Fruit fly (Drosophila melanogaster) whole organism, embryonic: Measurements from ENCODE around the gene ssp3.
A peak's percentile ranks its signal among the peaks of the same experiment; 100 is the strongest.

Experiments
- Aef1 ChIP-seq: fragments of 200-800 bp; sonication (Bioruptor generic); IDR thresholded peaks from 3 replicates; pipeline ENCODE4 v1.3.6; 2022; ENCODE audit warnings: missing biosample characterization, missing genetic modification characterization
- Awh ChIP-seq: fragments of 200-800 bp; sonication (Bioruptor generic); IDR thresholded peaks from 2 replicates; pipeline ENCODE4, ENCODE4 v1.3.6; 2022; ENCODE audit warnings: missing biosample characterization, missing genetic modification characterization
- BEAF-32 ChIP-seq: fragments of 200-800 bp; sonication (Bioruptor generic); optimal IDR thresholded peaks from 3 replicates; lab custom pipeline; 2017; ENCODE audit warnings: missing biosample characterization, missing genetic modification characterization, mild to moderate bottlenecking, moderate library complexity, missing genetic modification reagents
- CG12104 ChIP-seq: fragments of 200-800 bp; sonication (Bioruptor generic); optimal IDR thresholded peaks from 3 replicates; lab custom pipeline; 2016; ENCODE audit warnings: missing biosample characterization, missing genetic modification characterization
- CG13287 ChIP-seq: fragments of 200-800 bp; sonication (Bioruptor generic); IDR thresholded peaks from 2 replicates; pipeline ENCODE4 v1.3.6; 2022; ENCODE audit warnings: missing biosample characterization, missing genetic modification characterization; ENCODE audit not compliant: partially characterized antibody
- CG14014 ChIP-seq: fragments of 200-800 bp; sonication (Bioruptor generic); IDR thresholded peaks from 2 replicates; pipeline ENCODE4 v1.3.6; 2022; ENCODE audit warnings: missing biosample characterization, missing genetic modification characterization
- CG15601 ChIP-seq: fragments of 200-800 bp; sonication (Bioruptor generic); optimal IDR thresholded peaks from 3 replicates; lab custom pipeline; 2019; ENCODE audit warnings: missing biosample characterization, mild to moderate bottlenecking, missing genetic modification characterization, moderate library complexity
- CG16779 ChIP-seq: fragments of 200-800 bp; sonication (Bioruptor generic); IDR thresholded peaks from 2 replicates; pipeline ENCODE4 v1.3.6; 2022; ENCODE audit warnings: missing biosample characterization, missing genetic modification characterization
- CG16813 ChIP-seq: fragments of 200-800 bp; sonication (Bioruptor generic); IDR thresholded peaks from 3 replicates; pipeline ENCODE4 v1.3.6; 2022; ENCODE audit warnings: missing biosample characterization, missing genetic modification characterization; ENCODE audit not compliant: partially characterized antibody
- CG17385 ChIP-seq: fragments of 200-800 bp; sonication (Bioruptor generic); optimal IDR thresholded peaks from 3 replicates; lab custom pipeline; 2018; ENCODE audit warnings: missing biosample characterization, mild to moderate bottlenecking, missing genetic modification characterization
- CG17802 ChIP-seq: fragments of 200-800 bp; sonication (Bioruptor generic); optimal IDR thresholded peaks from 2 replicates; lab custom pipeline; 2018; ENCODE audit warnings: missing biosample characterization, mild to moderate bottlenecking, missing genetic modification characterization, moderate library complexity
- CG2120 ChIP-seq: fragments of 200-800 bp; sonication (Bioruptor generic); optimal IDR thresholded peaks from 3 replicates; lab custom pipeline; 2016; ENCODE audit warnings: missing biosample characterization, missing genetic modification characterization
- CG2889 ChIP-seq: fragments of 200-800 bp; sonication (Bioruptor generic); IDR thresholded peaks from 3 replicates; pipeline ENCODE4 v1.3.6; 2022; ENCODE audit warnings: missing biosample characterization, missing genetic modification characterization
- CG3163 ChIP-seq: fragments of 200-800 bp; sonication (Bioruptor generic); optimal IDR thresholded peaks from 3 replicates; lab custom pipeline; 2016; ENCODE audit warnings: missing biosample characterization, missing genetic modification characterization
- CG32772 ChIP-seq: fragments of 200-800 bp; sonication (Bioruptor generic); IDR thresholded peaks from 2 replicates; pipeline ENCODE4 v1.3.6; 2022; ENCODE audit warnings: missing biosample characterization, missing genetic modification characterization
- CG33557 ChIP-seq: fragments of 200-800 bp; sonication (Bioruptor generic); optimal IDR thresholded peaks from 2 replicates; lab custom pipeline; 2019; ENCODE audit warnings: missing biosample characterization, mild to moderate bottlenecking, missing genetic modification characterization, moderate library complexity
- CG5180 ChIP-seq: fragments of 200-800 bp; sonication (Bioruptor generic); optimal IDR thresholded peaks from 3 replicates; lab custom pipeline; 2017; ENCODE audit warnings: missing biosample characterization, missing genetic modification characterization, mild to moderate bottlenecking, moderate library complexity, missing genetic modification reagents
- CG6272 ChIP-seq: fragments of 200-800 bp; sonication (Bioruptor generic); IDR thresholded peaks from 2 replicates; pipeline ENCODE4 v1.3.6; 2022; ENCODE audit warnings: missing biosample characterization, missing genetic modification characterization
- CG7556 ChIP-seq: fragments of 200-800 bp; sonication (Bioruptor generic); optimal IDR thresholded peaks from 2 replicates; lab custom pipeline; 2017; ENCODE audit warnings: missing biosample characterization, mild to moderate bottlenecking, missing genetic modification characterization
- CG7786 ChIP-seq: fragments of 200-800 bp; sonication (Bioruptor generic); optimal IDR thresholded peaks from 2 replicates; lab custom pipeline; 2016; ENCODE audit warnings: missing biosample characterization, missing genetic modification characterization
- CG8478 ChIP-seq: fragments of >200 bp; optimal IDR thresholded peaks from 2 replicates; lab custom pipeline; 2018
- CG9215 ChIP-seq: fragments of 200-800 bp; sonication (Bioruptor generic); IDR thresholded peaks from 2 replicates; pipeline ENCODE4 v1.3.6; 2022; ENCODE audit warnings: missing biosample characterization, missing genetic modification characterization
- CG9609 ChIP-seq: fragments of 200-800 bp; sonication (Bioruptor generic); optimal IDR thresholded peaks from 3 replicates; lab custom pipeline; 2016; ENCODE audit warnings: missing biosample characterization, missing genetic modification characterization
- Chrac-16 ChIP-seq: fragments of 200-800 bp; sonication (Bioruptor generic); optimal IDR thresholded peaks from 3 replicates; lab custom pipeline; 2016; ENCODE audit warnings: missing biosample characterization, missing genetic modification characterization
- Dip3 ChIP-seq: fragments of 200-800 bp; sonication (Bioruptor generic); optimal IDR thresholded peaks from 3 replicates; lab custom pipeline; 2016; ENCODE audit warnings: missing biosample characterization, missing genetic modification characterization
- Gug ChIP-seq: fragments of 200-800 bp; sonication (Bioruptor generic); IDR thresholded peaks from 4 replicates; pipeline ENCODE4 v1.3.6; 2022; ENCODE audit warnings: missing biosample characterization, missing genetic modification characterization
- Hey ChIP-seq: fragments of 200-800 bp; sonication (Bioruptor generic); optimal IDR thresholded peaks from 3 replicates; lab custom pipeline; 2018; ENCODE audit warnings: missing biosample characterization, mild to moderate bottlenecking, missing genetic modification characterization
- Hr51 ChIP-seq, 2 experiments: fragments of 200-800 bp; sonication (Bioruptor generic); optimal IDR thresholded peaks; 2 replicates in 1 of 2; 3 replicates in 1 of 2; lab custom pipeline; 2016 to 2018; ENCODE audit warnings: missing biosample characterization in 2 of 2, missing genetic modification characterization in 2 of 2, mild to moderate bottlenecking in 1 of 2, moderate library complexity in 1 of 2
- Hsf ChIP-seq: fragments of 200-800 bp; sonication (Bioruptor generic); optimal IDR thresholded peaks from 3 replicates; lab custom pipeline; 2016; ENCODE audit warnings: missing biosample characterization, missing genetic modification characterization
- Lim3 ChIP-seq: fragments of 200-800 bp; sonication (Bioruptor generic); IDR thresholded peaks from 2 replicates; pipeline ENCODE4 v1.3.6; 2022; ENCODE audit warnings: missing biosample characterization, missing genetic modification characterization
- MBD-R2 ChIP-seq: fragments of 200-800 bp; sonication (Bioruptor generic); IDR thresholded peaks from 2 replicates; pipeline ENCODE4 v1.3.6; 2022; ENCODE audit warnings: missing biosample characterization, missing genetic modification characterization
- MESR4 ChIP-seq: fragments of 200-800 bp; sonication (Bioruptor generic); optimal IDR thresholded peaks from 2 replicates; lab custom pipeline; 2018; ENCODE audit warnings: missing biosample characterization, mild to moderate bottlenecking, missing genetic modification characterization, moderate library complexity
- Mad ChIP-seq: fragments of 200-800 bp; sonication (Bioruptor generic); optimal IDR thresholded peaks from 2 replicates; lab custom pipeline; 2016; ENCODE audit warnings: missing biosample characterization, missing genetic modification characterization
- Nf-YB ChIP-seq: fragments of 200-800 bp; sonication (Bioruptor generic); optimal IDR thresholded peaks from 3 replicates; lab custom pipeline; 2019; ENCODE audit warnings: missing biosample characterization, mild to moderate bottlenecking, missing genetic modification characterization, moderate library complexity
- Sox100B ChIP-seq: fragments of 200-800 bp; sonication (Bioruptor generic); optimal IDR thresholded peaks from 3 replicates; lab custom pipeline; 2018; ENCODE audit warnings: missing biosample characterization, mild to moderate bottlenecking, missing genetic modification characterization
- ara ChIP-seq: fragments of 200-800 bp; sonication (Bioruptor generic); IDR thresholded peaks from 2 replicates; pipeline ENCODE4 v1.3.6; 2022; ENCODE audit warnings: missing biosample characterization, missing genetic modification characterization
- bab2 ChIP-seq: fragments of 200-800 bp; sonication (Bioruptor generic); optimal IDR thresholded peaks from 2 replicates; lab custom pipeline; 2016; ENCODE audit warnings: missing biosample characterization, missing genetic modification characterization
- bigmax ChIP-seq: fragments of 200-800 bp; sonication (Bioruptor generic); optimal IDR thresholded peaks from 2 replicates; lab custom pipeline; 2018; ENCODE audit warnings: missing biosample characterization, mild to moderate bottlenecking, missing genetic modification characterization
- chn ChIP-seq: fragments of 200-800 bp; sonication (Bioruptor generic); optimal IDR thresholded peaks from 2 replicates; lab custom pipeline; 2016; ENCODE audit warnings: missing biosample characterization, missing genetic modification characterization
- ewg ChIP-seq: fragments of 200-800 bp; sonication (Bioruptor generic); optimal IDR thresholded peaks from 3 replicates; lab custom pipeline; 2017; ENCODE audit warnings: mild to moderate bottlenecking, missing biosample characterization, missing genetic modification reagents, missing genetic modification characterization
- fd3F ChIP-seq: fragments of 200-800 bp; sonication (Bioruptor generic); optimal IDR thresholded peaks from 2 replicates; lab custom pipeline; 2018; ENCODE audit warnings: missing biosample characterization, mild to moderate bottlenecking, missing genetic modification characterization, moderate library complexity
- gcm ChIP-seq: fragments of 200-800 bp; sonication (Bioruptor generic); optimal IDR thresholded peaks from 2 replicates; lab custom pipeline; 2019; ENCODE audit warnings: missing biosample characterization, mild to moderate bottlenecking, missing genetic modification characterization, moderate library complexity
- gem ChIP-seq: fragments of 200-800 bp; sonication (Bioruptor generic); optimal IDR thresholded peaks from 2 replicates; lab custom pipeline; 2019; ENCODE audit warnings: missing biosample characterization, mild to moderate bottlenecking, missing genetic modification characterization, moderate library complexity
- gsb ChIP-seq: fragments of 200-800 bp; sonication (Bioruptor generic); IDR thresholded peaks from 2 replicates; pipeline ENCODE4 v1.3.6; 2022; ENCODE audit warnings: missing biosample characterization, missing genetic modification characterization
- h ChIP-seq: fragments of >200 bp; optimal IDR thresholded peaks from 2 replicates; lab custom pipeline; 2017
- hth ChIP-seq: fragments of >200 bp; optimal IDR thresholded peaks from 2 replicates; lab custom pipeline; 2017; ENCODE audit warnings: inconsistent platforms
- lbe ChIP-seq: fragments of 200-800 bp; sonication (Bioruptor generic); optimal IDR thresholded peaks from 2 replicates; lab custom pipeline; 2016; ENCODE audit warnings: missing biosample characterization, mild to moderate bottlenecking, missing genetic modification characterization
- mld ChIP-seq: fragments of 200-800 bp; sonication (Bioruptor generic); IDR thresholded peaks from 3 replicates; pipeline ENCODE4 v1.3.6; 2022; ENCODE audit warnings: missing biosample characterization, missing genetic modification characterization; ENCODE audit not compliant: partially characterized antibody
- otp ChIP-seq: fragments of 200-800 bp; sonication (Bioruptor generic); IDR thresholded peaks from 3 replicates; pipeline ENCODE4, ENCODE4 v1.3.6; 2022; ENCODE audit warnings: missing biosample characterization, missing genetic modification characterization
- sqz ChIP-seq: fragments of 200-800 bp; sonication (Bioruptor generic); optimal IDR thresholded peaks from 3 replicates; lab custom pipeline; 2018; ENCODE audit warnings: missing biosample characterization, mild to moderate bottlenecking, missing genetic modification characterization

ssp3 gene

DNA sequence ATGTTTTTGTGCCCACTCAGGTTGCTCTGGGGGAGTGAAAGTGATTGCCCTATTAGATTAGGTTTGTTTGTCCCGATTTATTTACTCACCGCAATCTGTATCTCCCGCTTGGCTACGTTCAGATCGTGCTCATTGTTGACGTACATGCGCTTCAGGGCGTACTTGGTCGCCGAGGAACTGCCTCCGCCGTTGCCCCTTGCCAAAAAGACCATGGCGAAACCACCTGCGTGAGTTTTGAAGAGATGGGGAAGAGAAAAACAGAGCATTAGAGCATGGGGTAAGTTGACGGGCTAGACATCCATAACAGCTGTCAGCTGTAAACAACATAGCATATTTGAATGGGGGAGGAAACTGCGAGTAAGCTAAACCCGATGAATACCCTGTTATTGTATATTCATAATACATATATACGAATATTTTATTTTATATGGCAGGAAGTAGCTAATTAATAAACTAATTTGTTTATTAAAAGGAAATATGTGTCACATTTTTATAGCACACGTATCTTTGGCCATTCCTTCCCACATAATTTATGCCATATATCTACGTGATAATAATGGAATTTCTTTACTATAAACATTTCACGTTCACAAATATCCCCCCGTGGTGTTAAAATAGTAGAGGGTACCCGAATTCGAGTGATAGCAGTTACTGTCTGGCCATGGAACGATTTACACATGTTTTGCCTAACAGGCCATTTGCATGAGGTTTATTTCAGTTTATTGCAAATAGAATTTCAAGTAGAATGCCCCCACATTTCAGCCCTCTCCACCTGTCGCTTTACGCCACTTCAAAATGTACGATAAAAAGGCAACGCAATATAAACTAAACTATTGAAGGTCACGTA, 21.8 kb upstream of the ssp3 start (continued):
- TF ChIP-seq CG2889 (GFP tag; lab: Robert Waterston, UW) (no peak), ara (GFP tag; lab: Robert Waterston, UW) (0 out of 2 replicates have a peak, but pooled peaks have one; percentile 25), CG16779 (GFP tag; lab: Robert Waterston, UW) (peak; percentile 40; the same call in 1 of the 2 replicates), gsb (GFP tag; lab: Robert Waterston, UW) (0 out of 2 replicates have a peak, but pooled peaks have one; percentile 5), sqz (GFP tag; lab: Kevin White, UChicago) (no peak), MBD-R2 (no peak), Awh (GFP tag; lab: Robert Waterston, UW) (no peak), lbe (GFP tag; lab: Kevin White, UChicago) (no peak), MESR4 (GFP tag; lab: Kevin White, UChicago) (no peak), Hey (no peak), gem (tag; lab: Kevin White, UChicago) (peak; percentile 64), CG17385 (no peak), CG6272 (GFP tag; lab: Robert Waterston, UW) (0 out of 2 replicates have a peak, but pooled peaks have one; percentile 11), chn (GFP tag; lab: Kevin White, UChicago) (no peak), CG3163 (GFP tag; lab: Kevin White, UChicago) (no peak), CG33557 (no peak), CG7556 (GFP tag; lab: Kevin White, UChicago) (no peak), CG9609 (no peak), CG9215 (peak; percentile 5; the same call in 1 of the 2 replicates), CG7786 (GFP tag; lab: Kevin White, UChicago) (no peak), otp (GFP tag; lab: Robert Waterston, UW) (no peak), BEAF-32 (GFP tag; lab: Kevin White, UChicago) (no peak), Mad (no peak), Lim3 (GFP tag; lab: Robert Waterston, UW) (no peak), CG15601 (tag; lab: Kevin White, UChicago) (no peak), CG13287 (GFP tag; lab: Robert Waterston, UW) (no peak), Hsf (no peak), fd3F (GFP tag; lab: Kevin White, UChicago) (peak; percentile 43), Nf-YB (GFP tag; lab: Kevin White, UChicago) (peak; percentile 37), bigmax (no peak), Gug (GFP tag; lab: Robert Waterston, UW) (no peak), hth (no peak), CG32772 (GFP tag; lab: Robert Waterston, UW) (no peak), Sox100B (GFP tag; lab: Kevin White, UChicago) (peak; percentile 28), CG5180 (GFP tag; lab: Kevin White, UChicago) (no peak), ewg (GFP tag; lab: Kevin White, UChicago) (peak; percentile 7), gcm (GFP tag; lab: Kevin White, UChicago) (no peak), mld (no peak), CG2120 (GFP tag; lab: Kevin White, UChicago) (no peak), CG8478 (lab: Kevin White, UChicago) (no peak), CG17802 (tag; lab: Kevin White, UChicago) (no peak), CG16813 (GFP tag; lab: Robert Waterston, UW) (no peak), Hr51 (GFP tag; optimal IDR thresholded peaks at IDR 0.05; lab: Kevin White, UChicago) (peak in 1 of 2 experiments; percentile 44), CG14014 (peak; percentile 25), h (lab: Kevin White, UChicago) (no peak), Aef1 (GFP tag; lab: Robert Waterston, UW) (peak; percentile 9; the same call in 1 of the 3 replicates), CG12104 (GFP tag; lab: Kevin White, UChicago) (no peak), Dip3 (GFP tag; lab: Kevin White, UChicago) (no peak), bab2 (GFP tag; lab: Kevin White, UChicago) (no peak), Chrac-16 (no peak)
